Fruit fly (Drosophila melanogaster): ENCODE results near the gene CG15534.
A peak's percentile ranks its signal among the peaks of the same experiment; 100 is the strongest.

The CG15534 gene

dm6 chr3R:30388215-30388871, 43.5 kb upstream of the CG15534 start:
- TF ChIP-seq Clk (GFP tag; optimal IDR thresholded peaks at IDR 0.05) (peak; percentile 95), pad (GFP tag; optimal IDR thresholded peaks at IDR 0.05) (peak; percentile 85), Hr96 (GFP tag; optimal IDR thresholded peaks at IDR 0.05) (peak; percentile 94), CG11617 (GFP tag; optimal IDR thresholded peaks at IDR 0.05) (peak; percentile 98), CG7045 (GFP tag; optimal IDR thresholded peaks at IDR 0.05) (peak; percentile 97), CG12768 (GFP tag; optimal IDR thresholded peaks at IDR 0.05) (peak; percentile 94), toe (GFP tag; optimal IDR thresholded peaks at IDR 0.05) (peak; percentile 96), CG1620 (GFP tag; optimal IDR thresholded peaks at IDR 0.05) (peak; percentile 72), CG33017 (tag; optimal IDR thresholded peaks at IDR 0.05) (peak; percentile 88), CG7101 (tag; optimal IDR thresholded peaks at IDR 0.05) (peak; percentile 90), kay (GFP tag; ENCODE audit: borderline replicate concordance) (peak; percentile 99), Mnt (GFP tag; optimal IDR thresholded peaks at IDR 0.05) (peak; percentile 65), bab1 (GFP tag; optimal IDR thresholded peaks at IDR 0.05) (peak; percentile 84), cic (GFP tag; optimal IDR thresholded peaks at IDR 0.05) (peak; percentile 10), CG5204 (GFP tag; optimal IDR thresholded peaks at IDR 0.05) (peak; percentile 97), Crg-1 (GFP tag; optimal IDR thresholded peaks at IDR 0.05) (peak; percentile 68), cnc (optimal IDR thresholded peaks at IDR 0.05) (peak in 1 of 2 experiments; percentile 11), ovo (GFP tag; optimal IDR thresholded peaks at IDR 0.05) (peak; percentile 58), tj (GFP tag; optimal IDR thresholded peaks at IDR 0.05) (peak; percentile 85), CG14711 (tag; optimal IDR thresholded peaks at IDR 0.05) (peak; percentile 90)

- TF ChIP-seq CG12768 (GFP tag; optimal IDR thresholded peaks at IDR 0.05) (no peak), ovo (GFP tag; optimal IDR thresholded peaks at IDR 0.05) (no peak), kay (GFP tag; ENCODE audit: borderline replicate concordance) (peak; percentile 39), CG11617 (GFP tag; optimal IDR thresholded peaks at IDR 0.05) (no peak), Crg-1 (GFP tag; optimal IDR thresholded peaks at IDR 0.05) (no peak), Mnt (GFP tag; optimal IDR thresholded peaks at IDR 0.05) (no peak), CG5204 (GFP tag; optimal IDR thresholded peaks at IDR 0.05) (no peak), Hr96 (GFP tag; optimal IDR thresholded peaks at IDR 0.05) (no peak), cnc (optimal IDR thresholded peaks at IDR 0.05) (no peak), tj (GFP tag; optimal IDR thresholded peaks at IDR 0.05) (peak; percentile 23), Clk (GFP tag; optimal IDR thresholded peaks at IDR 0.05) (no peak), CG7101 (tag; optimal IDR thresholded peaks at IDR 0.05) (no peak), bab1 (GFP tag; optimal IDR thresholded peaks at IDR 0.05) (no peak), toe (GFP tag; optimal IDR thresholded peaks at IDR 0.05) (no peak), CG7045 (GFP tag; optimal IDR thresholded peaks at IDR 0.05) (no peak), CG1620 (GFP tag; optimal IDR thresholded peaks at IDR 0.05) (no peak), CG14711 (tag; optimal IDR thresholded peaks at IDR 0.05) (no peak), cic (GFP tag; optimal IDR thresholded peaks at IDR 0.05) (no peak)
These were observed 42.8 kb upstream of the CG15534 start for dm6 chr3R:30389096-30389495.

- TF ChIP-seq kay (GFP tag; ENCODE audit: borderline replicate concordance): peak; percentile 15
- no peak for TF ChIP-seq Mnt (GFP tag; optimal IDR thresholded peaks at IDR 0.05)
These were observed 41.6 kb upstream of the CG15534 start for dm6 chr3R:30390304-30390703.

dm6 chr3R:30391098-30391497, 40.8 kb upstream of the CG15534 start:
- TF ChIP-seq Clk (GFP tag; optimal IDR thresholded peaks at IDR 0.05): no peak
- TF ChIP-seq kay (GFP tag; ENCODE audit: borderline replicate concordance): peak; percentile 11

- TF ChIP-seq toe (GFP tag; optimal IDR thresholded peaks at IDR 0.05) (no peak), pad (GFP tag; optimal IDR thresholded peaks at IDR 0.05) (no peak), tj (GFP tag; optimal IDR thresholded peaks at IDR 0.05) (no peak), CG5204 (GFP tag; optimal IDR thresholded peaks at IDR 0.05) (no peak), Mnt (GFP tag; optimal IDR thresholded peaks at IDR 0.05) (no peak), bab1 (GFP tag; optimal IDR thresholded peaks at IDR 0.05) (no peak), CG12768 (GFP tag; optimal IDR thresholded peaks at IDR 0.05) (no peak), CG1620 (GFP tag; optimal IDR thresholded peaks at IDR 0.05) (no peak), Hr96 (GFP tag; optimal IDR thresholded peaks at IDR 0.05) (no peak), Clk (GFP tag; optimal IDR thresholded peaks at IDR 0.05) (no peak), Crg-1 (GFP tag; optimal IDR thresholded peaks at IDR 0.05) (no peak), cnc (optimal IDR thresholded peaks at IDR 0.05) (no peak), CG7101 (tag; optimal IDR thresholded peaks at IDR 0.05) (no peak), ovo (GFP tag; optimal IDR thresholded peaks at IDR 0.05) (no peak), CG14711 (tag; optimal IDR thresholded peaks at IDR 0.05) (no peak), CG11617 (GFP tag; optimal IDR thresholded peaks at IDR 0.05) (no peak), CG33017 (tag; optimal IDR thresholded peaks at IDR 0.05) (no peak)
These were observed 39.9 kb upstream of the CG15534 start for dm6 chr3R:30391950-30392349.

- TF ChIP-seq CG7101 (tag; optimal IDR thresholded peaks at IDR 0.05) (no peak), Mnt (GFP tag; optimal IDR thresholded peaks at IDR 0.05) (no peak), cnc (optimal IDR thresholded peaks at IDR 0.05) (no peak), cic (GFP tag; optimal IDR thresholded peaks at IDR 0.05) (no peak), pad (GFP tag; optimal IDR thresholded peaks at IDR 0.05) (no peak), toe (GFP tag; optimal IDR thresholded peaks at IDR 0.05) (no peak), CG14711 (tag; optimal IDR thresholded peaks at IDR 0.05) (no peak), CG5204 (GFP tag; optimal IDR thresholded peaks at IDR 0.05) (no peak), Hr96 (GFP tag; optimal IDR thresholded peaks at IDR 0.05) (no peak), CG1620 (GFP tag; optimal IDR thresholded peaks at IDR 0.05) (no peak), kay (GFP tag; ENCODE audit: borderline replicate concordance) (no peak), CG12768 (GFP tag; optimal IDR thresholded peaks at IDR 0.05) (no peak), Crg-1 (GFP tag; optimal IDR thresholded peaks at IDR 0.05) (no peak), bab1 (GFP tag; optimal IDR thresholded peaks at IDR 0.05) (no peak), tj (GFP tag; optimal IDR thresholded peaks at IDR 0.05) (no peak), ovo (GFP tag; optimal IDR thresholded peaks at IDR 0.05) (no peak), CG11617 (GFP tag; optimal IDR thresholded peaks at IDR 0.05) (no peak), Clk (GFP tag; optimal IDR thresholded peaks at IDR 0.05) (no peak), CG33017 (tag; optimal IDR thresholded peaks at IDR 0.05) (no peak), CG7045 (GFP tag; optimal IDR thresholded peaks at IDR 0.05) (no peak)
These were observed 38.0 kb upstream of the CG15534 start for dm6 chr3R:30393909-30394308.

Data from whole organism, adult.